Worm (Caenorhabditis elegans): ENCODE data around the gene cec-4.
"Not testable (repeated sequence)": the region's sequence is repeated elsewhere in the genome, so short reads cannot be mapped to it uniquely, and the experiment has no call there.

The cec-4 gene

DNA sequence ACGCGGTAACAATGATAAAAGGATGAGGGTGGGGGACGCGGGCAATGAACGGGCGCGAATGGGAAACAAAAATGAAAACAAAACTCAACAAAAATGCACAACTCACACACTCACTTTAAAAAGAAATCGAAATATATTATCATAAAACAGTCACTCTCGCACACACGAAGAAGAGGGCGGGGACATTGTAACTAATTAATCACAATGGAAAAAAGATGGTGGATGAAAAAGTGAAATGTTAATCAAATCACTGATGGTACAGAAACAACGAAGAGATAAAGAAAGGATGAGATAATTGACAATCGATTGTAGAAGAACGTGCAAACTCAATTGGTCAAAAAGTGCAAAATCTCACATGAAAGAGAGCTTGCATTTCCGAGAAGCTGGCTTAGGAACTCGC is 16.3 kb upstream of the cec-4 start:
- TF ChIP-seq lin-15B (tag; optimal IDR thresholded peaks at IDR 0.05) (no peak), fkh-2 (tag; optimal IDR thresholded peaks at IDR 0.05) (no peak), mdl-1 (tag; optimal IDR thresholded peaks at IDR 0.05) (no peak), ztf-4 (tag; optimal IDR thresholded peaks at IDR 0.05) (no peak), ztf-11 (tag; optimal IDR thresholded peaks at IDR 0.05) (no peak), ceh-16 (tag; optimal IDR thresholded peaks at IDR 0.05) (no peak), ama-1 (optimal IDR thresholded peaks at IDR 0.05) (no peak), pqm-1 (tag; optimal IDR thresholded peaks at IDR 0.05) (no peak), nhr-237 (tag; optimal IDR thresholded peaks at IDR 0.05) (no peak), ceh-9 (tag; optimal IDR thresholded peaks at IDR 0.05) (no peak), nhr-67 (tag; optimal IDR thresholded peaks at IDR 0.05) (no peak), sea-2 (GFP tag; optimal IDR thresholded peaks at IDR 0.05) (no peak), unc-62 (GFP tag; optimal IDR thresholded peaks at IDR 0.05) (no peak), lin-39 (tag; optimal IDR thresholded peaks at IDR 0.05) (no peak), snpc-4 (tag; optimal IDR thresholded peaks at IDR 0.05) (no peak), fkh-10 (GFP tag; optimal IDR thresholded peaks at IDR 0.05) (no peak), ceh-28 (tag; optimal IDR thresholded peaks at IDR 0.05) (no peak), nhr-28 (tag; optimal IDR thresholded peaks at IDR 0.05) (no peak)

DNA sequence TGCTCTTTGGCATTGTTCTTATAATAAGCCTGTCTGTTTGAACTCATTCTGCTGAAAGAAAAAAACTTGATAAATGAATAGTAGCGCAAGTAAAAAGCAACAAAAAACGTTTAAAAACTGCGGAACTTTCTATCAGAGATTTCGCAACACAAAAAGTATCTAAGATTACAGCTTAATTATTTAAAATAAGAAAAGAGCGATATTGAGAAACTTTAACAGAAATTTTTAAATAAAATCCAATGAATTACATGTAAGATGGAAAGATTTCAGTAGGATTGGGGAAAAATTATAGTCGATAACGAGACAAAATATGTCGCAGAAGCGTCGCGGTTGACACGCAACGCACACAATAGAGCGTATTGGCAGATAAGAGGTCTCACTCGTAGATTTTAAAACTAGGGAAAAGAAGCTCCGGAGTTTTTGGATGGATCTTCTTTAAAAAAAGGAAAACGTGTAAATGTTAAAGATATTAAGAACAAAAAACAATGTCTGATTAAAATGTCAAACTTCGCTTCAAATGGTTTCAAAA is 13.8 kb upstream of the cec-4 start, which contains the start of gene ima-3:
TSS of gene ima-3 (minus strand) at position 51 of the 529 bp plus-strand sequence.
- no peak for TF ChIP-seq ztf-4 (tag; optimal IDR thresholded peaks at IDR 0.05)
- peak; percentile 29 for TF ChIP-seq snpc-4 (tag; optimal IDR thresholded peaks at IDR 0.05)
- TF ChIP-seq nfya-1 (tag; optimal IDR thresholded peaks at IDR 0.05; ENCODE audit: insufficient read depth) = peak; percentile 59
- no peak for TF ChIP-seq fkh-10 (GFP tag; optimal IDR thresholded peaks at IDR 0.05)
- TF ChIP-seq nhr-28 (tag; optimal IDR thresholded peaks at IDR 0.05) = no peak
- TF ChIP-seq hmg-11 (tag; optimal IDR thresholded peaks at IDR 0.05) = peak; percentile 39
- TF ChIP-seq elt-2 (tag; optimal IDR thresholded peaks at IDR 0.05) = peak; percentile 12
- no peak for TF ChIP-seq lsy-12 (tag; optimal IDR thresholded peaks at IDR 0.05)
- TF ChIP-seq lin-15B (tag; optimal IDR thresholded peaks at IDR 0.05) = peak; percentile 75
- peak; percentile 78 for TF ChIP-seq pha-4 (tag; optimal IDR thresholded peaks at IDR 0.05)
- peak; percentile 33 for TF ChIP-seq nhr-23 (tag; optimal IDR thresholded peaks at IDR 0.05)
- TF ChIP-seq lin-39 (tag; optimal IDR thresholded peaks at IDR 0.05) = peak; percentile 48
- no peak for TF ChIP-seq elt-3 (tag; optimal IDR thresholded peaks at IDR 0.05)
- no peak for TF ChIP-seq nhr-25 (tag; optimal IDR thresholded peaks at IDR 0.05)
- no peak for TF ChIP-seq sea-2 (GFP tag; optimal IDR thresholded peaks at IDR 0.05)
- TF ChIP-seq ceh-16 (tag; optimal IDR thresholded peaks at IDR 0.05) = no peak
- no peak for TF ChIP-seq elt-1 (tag; optimal IDR thresholded peaks at IDR 0.05)
- peak; percentile 53 for TF ChIP-seq egl-5 (tag; optimal IDR thresholded peaks at IDR 0.05)

DNA sequence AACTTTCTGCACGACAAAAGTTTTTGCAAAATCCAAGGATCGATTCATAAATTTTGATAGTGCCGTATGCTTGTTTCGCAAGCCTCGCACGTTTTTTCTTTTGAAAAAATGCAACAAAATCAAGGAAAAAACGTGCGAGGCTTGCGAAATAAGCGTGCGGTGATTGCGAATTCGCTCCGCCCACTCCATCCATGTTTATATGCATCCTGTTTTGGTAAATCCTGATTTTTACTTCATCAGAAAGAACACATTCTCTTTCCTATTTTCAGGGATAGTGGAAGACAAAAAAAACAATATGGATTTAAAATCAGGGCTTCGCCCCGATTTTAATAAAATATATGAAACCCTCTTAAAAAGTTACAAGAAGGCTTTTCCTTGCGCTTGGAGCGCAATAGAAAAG is 11.7 kb upstream of the cec-4 start, which contains the start of gene F32E10.9:
TSS of gene F32E10.9 (minus strand) at position 101 of the 400 bp plus-strand sequence.
- not testable (repeated sequence) for TF ChIP-seq jun-1 (tag; optimal IDR thresholded peaks at IDR 0.05); elt-2 (tag; optimal IDR thresholded peaks at IDR 0.05); ama-1 (optimal IDR thresholded peaks at IDR 0.05)

DNA sequence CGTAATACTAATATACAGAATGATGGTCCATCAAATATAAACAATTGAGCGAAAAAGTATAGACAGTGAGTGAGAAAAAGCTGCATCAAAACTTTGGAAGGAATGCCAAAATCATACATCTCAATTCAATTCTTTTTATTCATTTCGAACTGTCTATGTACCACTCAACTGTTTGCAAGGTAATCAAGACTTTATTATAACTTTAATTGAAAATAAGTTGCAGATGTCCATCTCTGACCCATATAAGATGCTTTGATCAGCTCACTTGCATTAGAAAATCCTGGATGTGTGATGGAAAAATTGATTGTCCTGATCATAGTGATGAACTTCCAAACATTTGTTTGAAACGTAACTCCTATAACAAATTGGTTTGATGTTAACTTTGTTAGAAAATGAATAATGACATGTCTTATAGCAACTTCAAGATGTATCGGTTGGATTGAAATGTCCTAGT is 7.9 kb upstream of the cec-4 start, which contains the start of gene F32E10.8:
TSS of gene F32E10.8 (plus strand) at position 51 of the 454 bp plus-strand sequence.
- TF ChIP-seq aly-2 (tag; optimal IDR thresholded peaks at IDR 0.05) (no peak), pha-4 (tag; optimal IDR thresholded peaks at IDR 0.05) (no peak), nhr-28 (tag; optimal IDR thresholded peaks at IDR 0.05) (no peak), daf-12 (tag; optimal IDR thresholded peaks at IDR 0.05) (no peak), snpc-4 (tag; optimal IDR thresholded peaks at IDR 0.05) (no peak), R02D3.7 (tag; optimal IDR thresholded peaks at IDR 0.05) (no peak), lin-39 (tag; optimal IDR thresholded peaks at IDR 0.05) (no peak), ceh-28 (tag; optimal IDR thresholded peaks at IDR 0.05) (no peak), nhr-25 (tag; optimal IDR thresholded peaks at IDR 0.05) (no peak), zag-1 (tag; optimal IDR thresholded peaks at IDR 0.05) (no peak), sea-2 (GFP tag; optimal IDR thresholded peaks at IDR 0.05) (no peak), fkh-2 (tag; optimal IDR thresholded peaks at IDR 0.05) (no peak), jun-1 (tag; optimal IDR thresholded peaks at IDR 0.05) (no peak), mdl-1 (tag; optimal IDR thresholded peaks at IDR 0.05) (no peak), ceh-9 (tag; optimal IDR thresholded peaks at IDR 0.05) (no peak), pqm-1 (tag; optimal IDR thresholded peaks at IDR 0.05) (no peak)

DNA sequence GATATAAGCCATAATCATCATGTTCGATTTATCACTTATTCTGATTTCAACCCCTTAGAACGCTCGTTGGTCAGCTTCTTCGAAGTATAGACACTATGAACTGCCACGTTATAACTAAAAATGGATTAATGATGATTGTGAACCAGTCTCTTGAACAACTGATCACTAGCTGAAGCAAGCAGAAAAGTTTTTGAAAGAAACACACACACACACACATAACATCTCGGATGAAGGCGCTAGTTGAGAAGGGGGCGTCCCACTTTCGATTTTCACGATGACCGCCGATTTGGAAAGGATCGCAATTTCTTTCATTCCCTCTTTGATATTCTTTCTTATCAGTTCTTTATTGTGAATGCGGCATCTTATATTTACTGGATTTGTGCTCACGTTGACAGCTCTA is 6.9 kb upstream of the cec-4 start, which contains the start of gene clec-180:
TSS of gene clec-180 (plus strand) at position 301 of the 400 bp plus-strand sequence.
- TF ChIP-seq R02D3.7 (tag; optimal IDR thresholded peaks at IDR 0.05) = no peak
- no peak for TF ChIP-seq fkh-2 (tag; optimal IDR thresholded peaks at IDR 0.05)
- TF ChIP-seq nhr-23 (tag; optimal IDR thresholded peaks at IDR 0.05) = no peak
